Worm (Caenorhabditis elegans) whole organism, L2 larva: ENCODE results near the gene dhrr-1.

Experiments used
- elt-1 ChIP-seq: fragments of 150-350 bp; optimal IDR thresholded peaks from 2 replicates; lab custom pipeline; 2014; ENCODE audit warnings: missing biosample characterization, missing genetic modification characterization
- elt-3 ChIP-seq: sonication (generic microtip); optimal IDR thresholded peaks from 2 replicates; lab custom pipeline; 2017; ENCODE audit warnings: missing biosample characterization, missing genetic modification characterization
- nhr-11 ChIP-seq: fragments of 150-350 bp; optimal IDR thresholded peaks from 2 replicates; lab custom pipeline; 2014; ENCODE audit warnings: missing biosample characterization, missing genetic modification characterization
- nhr-237 ChIP-seq: fragments of 150-350 bp; optimal IDR thresholded peaks from 2 replicates; lab custom pipeline; 2014; ENCODE audit warnings: missing biosample characterization, missing genetic modification characterization
- snpc-4 ChIP-seq: fragments of 150-350 bp; optimal IDR thresholded peaks from 2 replicates; lab custom pipeline; 2014; ENCODE audit warnings: missing biosample characterization, missing genetic modification characterization
- zag-1 ChIP-seq: fragments of 150-350 bp; optimal IDR thresholded peaks from 2 replicates; lab custom pipeline; 2014; ENCODE audit warnings: missing biosample characterization, missing genetic modification characterization

- TF ChIP-seq snpc-4 (tag; lab: Kevin White, UChicago): no peak
- no peak for TF ChIP-seq nhr-11
- TF ChIP-seq elt-3 (tag; lab: Kevin White, UChicago): no peak
- TF ChIP-seq zag-1: no peak
- TF ChIP-seq elt-1 (tag; lab: Kevin White, UChicago): no peak
- no peak for TF ChIP-seq nhr-237 (tag; lab: Kevin White, UChicago)
Measured at ce11 chrIII:8925539-8925938, 18.9 kb upstream of the dhrr-1 start.
